Fruit fly (Drosophila melanogaster): ENCODE measurements around the gene CG7536.

The CG7536 gene

dm6 chrX:18043691-18044090 is 44.6 kb downstream of the CG7536 start, which contains the start of gene CG15373:
CG15373 (plus strand) TSS chrX:18043991.
- no peak for TF ChIP-seq CG15710 (tag; optimal IDR thresholded peaks at IDR 0.05)
- no peak for TF ChIP-seq CG34367 (tag; optimal IDR thresholded peaks at IDR 0.05)
- TF ChIP-seq CG8301 (tag; optimal IDR thresholded peaks at IDR 0.05), result no peak
- no peak for TF ChIP-seq D1 (tag; optimal IDR thresholded peaks at IDR 0.05)
